Worm (Caenorhabditis elegans): Measurements from ENCODE around the gene T28H10.2.

DNA sequence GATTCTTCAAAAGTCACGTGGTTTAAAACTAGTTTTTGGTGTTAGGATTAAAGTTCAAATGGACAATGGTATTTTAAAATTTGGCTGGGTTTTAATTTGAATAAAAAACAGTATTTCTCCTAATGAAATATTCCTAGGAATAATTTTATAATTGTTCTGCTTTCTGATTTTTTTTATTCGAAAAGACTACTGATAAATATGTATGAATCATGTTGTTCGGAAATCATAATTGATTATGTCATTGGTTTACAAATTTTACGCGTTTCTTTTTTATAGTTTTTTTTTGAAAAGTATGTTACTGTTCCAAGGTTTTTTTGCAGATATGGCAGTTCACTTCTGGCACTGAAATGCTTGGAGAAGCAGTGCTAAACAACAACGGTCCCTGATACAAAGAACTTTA lies 44.4 kb downstream of the T28H10.2 start, which contains the start of gene F28C1.3:
- no peak for TF ChIP-seq nhr-76 (tag; optimal IDR thresholded peaks at IDR 0.05)
- no peak for TF ChIP-seq nhr-12 (tag; optimal IDR thresholded peaks at IDR 0.05)
- TF ChIP-seq snpc-4 (tag; optimal IDR thresholded peaks at IDR 0.05), result no peak
- no peak for TF ChIP-seq blmp-1 (tag; optimal IDR thresholded peaks at IDR 0.05)
- no peak for TF ChIP-seq ces-1 (GFP tag; optimal IDR thresholded peaks at IDR 0.05)
- TF ChIP-seq ztf-11 (tag; optimal IDR thresholded peaks at IDR 0.05), result no peak
- TF ChIP-seq elt-3 (tag; optimal IDR thresholded peaks at IDR 0.05), result no peak
- no peak for TF ChIP-seq pha-4 (tag; optimal IDR thresholded peaks at IDR 0.05)
- no peak for TF ChIP-seq unc-62 (GFP tag; optimal IDR thresholded peaks at IDR 0.05)
- no peak for TF ChIP-seq lsy-2 (tag; optimal IDR thresholded peaks at IDR 0.05)

Measured in whole organism, mixed stage, embryonic.